Worm (Caenorhabditis elegans): ENCODE data around the gene egas-2.

The egas-2 gene

DNA sequence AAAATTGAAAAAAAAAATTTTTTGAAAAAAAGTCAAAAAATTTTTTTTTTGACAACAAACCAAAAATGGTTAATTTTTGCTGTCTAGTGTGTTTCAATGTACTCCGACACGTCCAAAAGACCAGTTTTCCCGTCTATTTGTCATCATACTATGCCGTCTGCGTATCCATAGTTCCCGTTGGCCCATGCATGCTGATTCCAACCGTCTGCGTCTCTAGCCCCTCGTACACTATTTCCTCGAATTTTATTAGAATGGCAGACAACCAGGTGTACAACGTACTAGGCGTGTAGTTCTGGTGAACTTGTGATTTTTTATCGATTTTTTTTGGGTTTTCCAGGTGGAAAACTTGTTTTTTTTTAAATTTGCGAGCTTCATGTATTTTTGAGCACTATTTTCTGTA lies 35.6 kb upstream of the egas-2 start (continued):
- TF ChIP-seq fos-1 (tag; optimal IDR thresholded peaks at IDR 0.05), result peak; percentile 83
- no peak for TF ChIP-seq nhr-12 (tag; optimal IDR thresholded peaks at IDR 0.05)
- TF ChIP-seq gmeb-1 (tag; optimal IDR thresholded peaks at IDR 0.05), result peak; percentile 64

DNA sequence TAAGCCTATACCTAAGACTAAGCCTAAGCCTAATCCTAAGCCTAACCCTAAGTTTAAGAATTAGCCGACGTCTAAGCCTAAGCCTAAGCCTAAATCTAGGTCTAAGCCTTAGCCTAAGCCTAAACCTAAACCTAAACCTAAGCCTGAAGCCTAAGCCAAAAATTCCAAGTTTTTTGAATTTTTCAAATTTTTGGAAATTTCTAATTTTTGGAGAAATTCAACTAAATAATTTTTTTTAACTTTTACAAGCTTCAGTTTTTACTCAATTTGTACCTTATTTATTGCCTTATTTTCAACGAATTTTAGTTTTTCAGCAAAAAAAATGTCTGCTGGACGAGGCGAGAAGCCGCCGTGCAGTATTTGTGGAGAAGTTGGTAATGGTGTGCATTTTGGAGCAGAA lies 33.9 kb upstream of the egas-2 start, which contains the start of gene nhr-70:
nhr-70 (plus strand) TSS at position 301 of the 400 bp plus-strand sequence.
- TF ChIP-seq mdl-1 (tag; optimal IDR thresholded peaks at IDR 0.05) (no peak), gmeb-1 (tag; optimal IDR thresholded peaks at IDR 0.05) (no peak), mab-5 (tag; optimal IDR thresholded peaks at IDR 0.05) (no peak)

DNA sequence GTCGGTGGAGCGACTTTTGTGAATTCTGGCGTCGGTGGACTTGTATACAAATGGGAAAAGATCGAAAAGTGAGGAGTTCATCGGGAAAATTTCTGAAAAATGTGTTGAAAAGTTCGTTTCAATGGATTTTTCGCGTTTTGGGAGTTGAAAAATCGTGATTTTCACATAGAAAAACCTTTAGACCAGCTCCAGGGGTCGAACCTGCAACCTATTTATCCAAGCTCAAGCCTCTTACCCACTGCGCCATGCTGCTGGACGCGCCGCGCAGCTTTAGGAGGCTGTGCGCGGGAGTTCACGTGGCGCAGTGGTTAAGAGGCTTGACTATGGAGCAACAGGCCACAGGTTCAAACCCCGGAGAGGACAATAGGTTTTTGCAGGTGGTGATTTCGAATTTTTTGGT lies 27.7 kb upstream of the egas-2 start, which contains the start of gene Y69H2.1:
Y69H2.1 (minus strand) TSS at position 101 of the 400 bp plus-strand sequence.
- TF ChIP-seq dmd-4 (tag; optimal IDR thresholded peaks at IDR 0.05), result no peak
- TF ChIP-seq lin-11 (tag; optimal IDR thresholded peaks at IDR 0.05), result no peak
- no peak for TF ChIP-seq blmp-1 (tag; optimal IDR thresholded peaks at IDR 0.05; ENCODE audit: insufficient read depth)
- TF ChIP-seq lin-39 (tag; optimal IDR thresholded peaks at IDR 0.05), result no peak
- TF ChIP-seq fos-1 (tag; optimal IDR thresholded peaks at IDR 0.05), result no peak
- no peak for TF ChIP-seq nhr-129 (tag; optimal IDR thresholded peaks at IDR 0.05)
- no peak for TF ChIP-seq sma-9 (GFP tag; optimal IDR thresholded peaks at IDR 0.05)
- TF ChIP-seq sma-9 (tag; optimal IDR thresholded peaks at IDR 0.05), result no peak
- TF ChIP-seq nhr-12 (tag; optimal IDR thresholded peaks at IDR 0.05), result no peak

DNA sequence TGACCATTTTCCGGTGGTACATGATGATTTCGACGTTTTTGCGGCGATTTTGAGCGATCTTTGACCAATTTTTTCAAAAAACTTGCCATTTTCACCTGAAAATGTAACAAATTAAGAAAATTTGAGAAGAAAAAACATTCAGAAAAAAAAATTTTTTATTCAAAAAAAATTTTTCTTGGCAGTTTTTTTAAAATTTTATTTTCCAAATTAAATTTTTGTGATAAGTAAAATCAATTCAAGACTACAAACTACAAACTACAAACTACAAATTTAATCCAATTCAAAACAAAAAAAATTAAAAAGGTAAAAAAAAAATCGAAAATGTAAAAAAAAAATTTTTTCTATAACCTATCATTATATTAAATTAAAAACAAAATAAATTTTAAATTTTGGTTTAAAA lies 23.4 kb upstream of the egas-2 start, which contains the start of gene Y69H2.15:
Y69H2.15 (minus strand) TSS at position 101 of the 400 bp plus-strand sequence.
- TF ChIP-seq ztf-4 (tag; optimal IDR thresholded peaks at IDR 0.05) (no peak), gmeb-1 (tag; optimal IDR thresholded peaks at IDR 0.05) (no peak), mbf-1 (tag; optimal IDR thresholded peaks at IDR 0.05) (no peak), unc-62 (GFP tag; optimal IDR thresholded peaks at IDR 0.05) (no peak), snpc-4 (tag; optimal IDR thresholded peaks at IDR 0.05) (no peak), elt-1 (tag; optimal IDR thresholded peaks at IDR 0.05) (no peak), ceh-82 (tag; optimal IDR thresholded peaks at IDR 0.05) (no peak), blmp-1 (tag; optimal IDR thresholded peaks at IDR 0.05; ENCODE audit: insufficient read depth) (no peak), lin-13 (GFP tag; optimal IDR thresholded peaks at IDR 0.05) (no peak), unc-39 (tag; optimal IDR thresholded peaks at IDR 0.05) (no peak), nhr-129 (tag; optimal IDR thresholded peaks at IDR 0.05) (no peak), ceh-16 (tag; optimal IDR thresholded peaks at IDR 0.05) (no peak), ama-1 (optimal IDR thresholded peaks at IDR 0.05) (no peak), egl-27 (tag; optimal IDR thresholded peaks at IDR 0.05) (no peak), alr-1 (tag; optimal IDR thresholded peaks at IDR 0.05) (no peak)

DNA sequence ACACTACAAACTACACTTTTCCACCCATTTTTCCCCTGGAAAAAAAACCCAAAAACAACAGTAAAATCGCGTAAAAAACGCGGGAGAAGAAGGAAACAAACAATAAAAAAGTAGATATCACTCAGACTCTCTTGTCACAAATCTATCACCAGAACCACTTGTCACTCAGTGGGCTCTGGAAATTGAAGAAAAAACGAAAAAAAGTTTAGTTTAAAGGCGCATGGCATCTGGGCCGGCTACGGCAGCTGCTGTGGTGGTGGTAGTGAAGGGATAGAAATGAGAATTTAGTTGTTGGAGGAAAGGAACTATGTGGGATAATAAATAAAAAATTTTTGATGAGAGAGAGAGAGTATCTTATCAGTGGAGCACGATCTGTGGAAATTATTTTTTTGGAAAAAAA lies 22.7 kb upstream of the egas-2 start:
- TF ChIP-seq sma-9 (GFP tag; optimal IDR thresholded peaks at IDR 0.05) (no peak), sma-9 (tag; optimal IDR thresholded peaks at IDR 0.05) (no peak), nhr-11 (tag; optimal IDR thresholded peaks at IDR 0.05) (no peak), C34F6.9 (tag; optimal IDR thresholded peaks at IDR 0.05) (peak; percentile 23)

DNA sequence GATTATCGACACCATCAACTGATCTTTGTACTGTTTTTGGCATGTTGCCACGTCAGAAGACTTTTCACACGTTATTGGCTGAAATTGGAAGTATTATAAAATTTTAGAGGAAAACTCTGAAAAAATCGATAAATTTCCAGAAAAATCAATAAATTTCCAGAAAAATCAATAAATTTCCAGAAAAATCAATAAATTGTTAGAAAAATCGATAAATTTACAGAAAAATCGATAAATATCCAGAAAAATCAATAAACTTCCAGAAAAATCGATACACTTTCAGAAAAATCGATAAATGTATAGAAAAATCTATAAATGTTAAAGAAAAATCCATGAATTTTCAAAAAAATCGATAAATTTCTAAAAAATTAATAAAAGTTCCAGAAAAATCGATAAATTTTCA lies 21.2 kb upstream of the egas-2 start:
- TF ChIP-seq mbf-1 (tag; optimal IDR thresholded peaks at IDR 0.05), result no peak
- TF ChIP-seq nhr-23 (tag; optimal IDR thresholded peaks at IDR 0.05), result no peak
- no peak for TF ChIP-seq lin-39 (tag; optimal IDR thresholded peaks at IDR 0.05)
- no peak for TF ChIP-seq Y55F3AM.14 (GFP tag; optimal IDR thresholded peaks at IDR 0.05)
- no peak for TF ChIP-seq sma-9 (GFP tag; optimal IDR thresholded peaks at IDR 0.05)
- no peak for TF ChIP-seq sma-9 (tag; optimal IDR thresholded peaks at IDR 0.05)
- no peak for TF ChIP-seq lin-13 (GFP tag; optimal IDR thresholded peaks at IDR 0.05)
- no peak for TF ChIP-seq sem-4 (tag; optimal IDR thresholded peaks at IDR 0.05)
- TF ChIP-seq R02D3.7 (tag; optimal IDR thresholded peaks at IDR 0.05), result no peak
- TF ChIP-seq ztf-1 (GFP tag; conservative IDR thresholded peaks at IDR 0.05), result no peak
- no peak for TF ChIP-seq zag-1 (tag; optimal IDR thresholded peaks at IDR 0.05)
- TF ChIP-seq egl-27 (tag; optimal IDR thresholded peaks at IDR 0.05), result no peak
- TF ChIP-seq nhr-6 (tag; optimal IDR thresholded peaks at IDR 0.05), result no peak
- no peak for TF ChIP-seq elt-3 (tag; optimal IDR thresholded peaks at IDR 0.05)
- no peak for TF ChIP-seq ZK546.5 (tag; optimal IDR thresholded peaks at IDR 0.05)
- no peak for TF ChIP-seq nhr-237 (tag; optimal IDR thresholded peaks at IDR 0.05)

All from whole organism, L2 larva.